Worm (Caenorhabditis elegans) whole organism, late embryonic: ENCODE measurements around the gene Y49F6B.9.

Experiments used
- T23F11.4 ChIP-seq: fragments of 200-800 bp; sonication (Bioruptor generic); optimal IDR thresholded peaks from 2 replicates; lab custom pipeline; 2018; ENCODE audit warnings: mild to moderate bottlenecking, missing genetic modification characterization, missing compliant biosample characterization
- ahr-1 ChIP-seq: sonication (generic microtip); optimal IDR thresholded peaks from 2 replicates; lab custom pipeline; 2016; ENCODE audit warnings: missing genetic modification characterization, missing compliant biosample characterization
- ceh-18 ChIP-seq: sonication (generic microtip); optimal IDR thresholded peaks from 2 replicates; lab custom pipeline; 2016; ENCODE audit warnings: missing genetic modification characterization, missing compliant biosample characterization
- ceh-19 ChIP-seq: fragments of 200-800 bp; sonication (Bioruptor generic); optimal IDR thresholded peaks from 2 replicates; lab custom pipeline; 2018; ENCODE audit warnings: mild to moderate bottlenecking, missing genetic modification characterization, missing compliant biosample characterization
- ceh-2 ChIP-seq: sonication (generic microtip); optimal IDR thresholded peaks from 2 replicates; lab custom pipeline; 2016; ENCODE audit warnings: missing genotype, missing genetic modification characterization, missing compliant biosample characterization
- ceh-22 ChIP-seq: sonication (generic microtip); optimal IDR thresholded peaks from 2 replicates; lab custom pipeline; 2017; ENCODE audit warnings: missing biosample characterization, missing genetic modification characterization
- ceh-24 ChIP-seq: sonication (generic microtip); optimal IDR thresholded peaks from 2 replicates; lab custom pipeline; 2016; ENCODE audit warnings: mild to moderate bottlenecking, missing genetic modification characterization, missing compliant biosample characterization
- ceh-34 ChIP-seq: sonication (generic microtip); optimal IDR thresholded peaks from 2 replicates; lab custom pipeline; 2016; ENCODE audit warnings: mild to moderate bottlenecking, missing genetic modification characterization, missing compliant biosample characterization
- ceh-45 ChIP-seq: fragments of 200-800 bp; sonication (Bioruptor generic); IDR thresholded peaks from 2 replicates; pipeline ENCODE4 v1.3.6; 2022; ENCODE audit warnings: missing genetic modification reagents, missing genetic modification characterization, missing compliant biosample characterization
- dmd-4 ChIP-seq: sonication (generic microtip); optimal IDR thresholded peaks from 2 replicates; lab custom pipeline; 2016; ENCODE audit warnings: borderline replicate concordance, missing genetic modification characterization, missing compliant biosample characterization
- dve-1 ChIP-seq: sonication (generic microtip); optimal IDR thresholded peaks from 2 replicates; lab custom pipeline; 2017; ENCODE audit warnings: antibody characterized with exemption, mild to moderate bottlenecking, missing genetic modification characterization, missing compliant biosample characterization
- elt-4 ChIP-seq: sonication (generic microtip); optimal IDR thresholded peaks from 2 replicates; lab custom pipeline; 2016; ENCODE audit warnings: missing genetic modification characterization, missing compliant biosample characterization
- ets-4 ChIP-seq: sonication (generic microtip); optimal IDR thresholded peaks from 2 replicates; lab custom pipeline; 2016; ENCODE audit warnings: missing genetic modification characterization, missing compliant biosample characterization
- eyg-1 ChIP-seq: sonication (generic microtip); optimal IDR thresholded peaks from 2 replicates; lab custom pipeline; 2016; ENCODE audit warnings: missing genotype, missing genetic modification characterization, missing compliant biosample characterization
- fkh-10 ChIP-seq: fragments of 150-350 bp; optimal IDR thresholded peaks from 2 replicates; lab custom pipeline; 2014; ENCODE audit warnings: missing biosample characterization, missing genetic modification reagents, missing genetic modification characterization
- fkh-6 ChIP-seq: sonication (generic microtip); optimal IDR thresholded peaks from 2 replicates; lab custom pipeline; 2016; ENCODE audit warnings: missing genetic modification characterization, missing compliant biosample characterization
- hlh-15 ChIP-seq: sonication (generic microtip); optimal IDR thresholded peaks from 2 replicates; lab custom pipeline; 2016; ENCODE audit warnings: missing genetic modification characterization, missing compliant biosample characterization
- hlh-30 ChIP-seq: sonication (generic microtip); optimal IDR thresholded peaks from 2 replicates; lab custom pipeline; 2017; ENCODE audit warnings: antibody characterized with exemption, missing genetic modification characterization, missing compliant biosample characterization; ENCODE audit not compliant: insufficient read depth
- hlh-6 ChIP-seq: sonication (generic microtip); optimal IDR thresholded peaks from 2 replicates; lab custom pipeline; 2016; ENCODE audit warnings: missing genotype, missing genetic modification characterization, missing compliant biosample characterization
- hlh-8 ChIP-seq: sonication (generic microtip); optimal IDR thresholded peaks from 2 replicates; lab custom pipeline; 2016; ENCODE audit warnings: missing genotype, missing genetic modification characterization, missing compliant biosample characterization
- lim-6 ChIP-seq: sonication (generic microtip); optimal IDR thresholded peaks from 2 replicates; lab custom pipeline; 2016; ENCODE audit warnings: missing genetic modification characterization, missing compliant biosample characterization
- madf-2 ChIP-seq: sonication (generic microtip); optimal IDR thresholded peaks from 2 replicates; lab custom pipeline; 2017; ENCODE audit warnings: missing genetic modification characterization, missing compliant biosample characterization
- mec-3 ChIP-seq: sonication (generic microtip); optimal IDR thresholded peaks from 2 replicates; lab custom pipeline; 2016; ENCODE audit warnings: borderline replicate concordance, missing genetic modification characterization, missing compliant biosample characterization
- nhr-11 ChIP-seq: fragments of 150-350 bp; optimal IDR thresholded peaks from 2 replicates; lab custom pipeline; 2014; ENCODE audit warnings: missing biosample characterization, missing genetic modification characterization
- npax-4 ChIP-seq: sonication (generic microtip); optimal IDR thresholded peaks from 2 replicates; lab custom pipeline; 2016; ENCODE audit warnings: missing genetic modification characterization, missing compliant biosample characterization
- odd-2 ChIP-seq: sonication (generic microtip); optimal IDR thresholded peaks from 2 replicates; lab custom pipeline; 2017; ENCODE audit warnings: antibody characterized with exemption, mild to moderate bottlenecking, missing genetic modification characterization, missing compliant biosample characterization
- pag-3 ChIP-seq: sonication (generic microtip); optimal IDR thresholded peaks from 2 replicates; lab custom pipeline; 2016; ENCODE audit warnings: missing compliant biosample characterization, missing genetic modification characterization, borderline replicate concordance
- pax-1 ChIP-seq: fragments of 150-350 bp; optimal IDR thresholded peaks from 2 replicates; lab custom pipeline; 2014; ENCODE audit warnings: missing biosample characterization, missing genetic modification characterization
- pros-1 ChIP-seq: fragments of 150-350 bp; optimal IDR thresholded peaks from 2 replicates; lab custom pipeline; 2014; ENCODE audit warnings: missing biosample characterization, missing genetic modification reagents, missing genetic modification characterization
- ref-2 ChIP-seq: sonication (generic microtip); optimal IDR thresholded peaks from 2 replicates; lab custom pipeline; 2016; ENCODE audit warnings: missing genetic modification characterization, missing compliant biosample characterization
- rnt-1 ChIP-seq: sonication (generic microtip); optimal IDR thresholded peaks from 2 replicates; lab custom pipeline; 2016; ENCODE audit warnings: missing genetic modification characterization, missing compliant biosample characterization
- sox-2 ChIP-seq: fragments of 200-800 bp; sonication (Bioruptor generic); IDR thresholded peaks from 2 replicates; pipeline ENCODE4 v1.3.6; 2022; ENCODE audit warnings: missing genetic modification reagents, missing genetic modification characterization, missing compliant biosample characterization
- syd-9 ChIP-seq: sonication (generic microtip); optimal IDR thresholded peaks from 2 replicates; lab custom pipeline; 2016; ENCODE audit warnings: mild to moderate bottlenecking, missing genetic modification characterization, moderate library complexity, missing compliant biosample characterization
- tbx-7 ChIP-seq: sonication (generic microtip); optimal IDR thresholded peaks from 2 replicates; lab custom pipeline; 2016; ENCODE audit warnings: missing genotype, missing genetic modification characterization, missing compliant biosample characterization
- ttx-3 ChIP-seq: sonication (generic microtip); optimal IDR thresholded peaks from 2 replicates; lab custom pipeline; 2016; ENCODE audit warnings: missing genetic modification reagents, missing genetic modification characterization, missing compliant biosample characterization
- unc-3 ChIP-seq, 2 experiments: fragments of 200-800 bp in 1 of 2; sonication (Bioruptor generic) in 1 of 2; sonication (generic microtip) in 1 of 2; conservative IDR thresholded peaks in 1 of 2; optimal IDR thresholded peaks in 1 of 2; 2 replicates each; pipeline versions ENCODE4 v1.3.6 to Lab custom; 2016 to 2022; ENCODE audit warnings: missing compliant biosample characterization in 2 of 2, missing genetic modification characterization in 2 of 2, missing genetic modification reagents in 1 of 2
- unc-42 ChIP-seq: sonication (generic microtip); optimal IDR thresholded peaks from 2 replicates; lab custom pipeline; 2016; ENCODE audit warnings: missing genotype, missing genetic modification characterization, missing compliant biosample characterization
- unc-55 ChIP-seq: sonication (generic microtip); optimal IDR thresholded peaks from 2 replicates; lab custom pipeline; 2017; ENCODE audit warnings: missing biosample characterization, missing genetic modification reagents, missing genetic modification characterization
- unc-86 ChIP-seq: sonication (generic microtip); optimal IDR thresholded peaks from 2 replicates; lab custom pipeline; 2016; ENCODE audit warnings: missing genetic modification characterization, missing compliant biosample characterization
- zip-5 ChIP-seq: sonication (generic microtip); optimal IDR thresholded peaks from 2 replicates; lab custom pipeline; 2016; ENCODE audit warnings: missing genetic modification characterization, missing compliant biosample characterization

Y49F6B.9 gene

ce11 chrII:3472817-3473216 lies 26.4 kb downstream of the Y49F6B.9 start, which contains the start of gene Y49F6B.6:
Gene Y49F6B.6, plus strand, starts transcription at chrII:3473117.
- TF ChIP-seq unc-86 (tag; lab: Kevin White, UChicago), result no peak
- TF ChIP-seq hlh-15, result no peak
- TF ChIP-seq ttx-3 (tag; lab: Kevin White, UChicago), result no peak
- TF ChIP-seq npax-4, result no peak
- TF ChIP-seq madf-2, result no peak
- TF ChIP-seq dve-1, result no peak
- no peak for TF ChIP-seq unc-42 (tag; lab: Kevin White, UChicago)
- TF ChIP-seq hlh-8 (tag; lab: Kevin White, UChicago), result no peak
- no peak for TF ChIP-seq hlh-30
- TF ChIP-seq ets-4, result no peak
- TF ChIP-seq, all 69 proteins: peak for 0

ce11 chrII:3472316-3472715 lies 26.9 kb downstream of the Y49F6B.9 start, which contains the start of gene Y49F6B.12:
Gene Y49F6B.12, minus strand, starts transcription at chrII:3472416.
- TF ChIP-seq hlh-8 (tag; lab: Kevin White, UChicago) (no peak), hlh-6 (no peak), dmd-4 (tag; lab: Kevin White, UChicago) (no peak), sox-2 (GFP tag; lab: Robert Waterston, UW) (no peak), syd-9 (tag; lab: Kevin White, UChicago) (no peak), ahr-1 (no peak), ref-2 (tag; lab: Kevin White, UChicago) (no peak), rnt-1 (tag; lab: Kevin White, UChicago) (no peak), elt-4 (tag; lab: Kevin White, UChicago) (no peak), mec-3 (no peak), unc-55 (no peak), lim-6 (tag; lab: Kevin White, UChicago) (no peak)

- TF ChIP-seq elt-4 (tag; lab: Kevin White, UChicago) (no peak), hlh-15 (no peak), odd-2 (tag; lab: Kevin White, UChicago) (no peak), unc-3 (GFP tag; conservative IDR thresholded peaks at IDR 0.05; lab: Robert Waterston, UW) (no peak), unc-3 (tag; optimal IDR thresholded peaks at IDR 0.05; lab: Kevin White, UChicago) (no peak), ceh-19 (GFP tag; lab: Kevin White, UChicago) (no peak), fkh-6 (tag; lab: Kevin White, UChicago) (no peak), pax-1 (tag; lab: Kevin White, UChicago) (no peak), pag-3 (tag; lab: Kevin White, UChicago) (no peak), pros-1 (no peak), ceh-18 (tag; lab: Kevin White, UChicago) (no peak), ceh-2 (tag; lab: Kevin White, UChicago) (no peak), eyg-1 (no peak), zip-5 (tag; lab: Kevin White, UChicago) (no peak), hlh-8 (tag; lab: Kevin White, UChicago) (no peak), ceh-24 (tag; lab: Kevin White, UChicago) (no peak), fkh-10 (GFP tag; lab: Kevin White, UChicago) (no peak)
Measured at ce11 chrII:3471603-3472002, 27.6 kb downstream of the Y49F6B.9 start, which contains the start of gene Y49F6B.13. Gene Y49F6B.13, minus strand, starts transcription at chrII:3471703.

- TF ChIP-seq ceh-22 (tag; lab: Kevin White, UChicago) (no peak), hlh-8 (tag; lab: Kevin White, UChicago) (no peak), tbx-7 (no peak), odd-2 (tag; lab: Kevin White, UChicago) (no peak), T23F11.4 (GFP tag; lab: Kevin White, UChicago) (no peak), ceh-2 (tag; lab: Kevin White, UChicago) (no peak), npax-4 (no peak), ceh-45 (no peak), lim-6 (tag; lab: Kevin White, UChicago) (no peak), nhr-11 (no peak), ceh-34 (tag; lab: Kevin White, UChicago) (no peak), fkh-10 (GFP tag; lab: Kevin White, UChicago) (no peak), zip-5 (tag; lab: Kevin White, UChicago) (no peak), mec-3 (no peak), ceh-24 (tag; lab: Kevin White, UChicago) (no peak)
Measured at ce11 chrII:3470549-3470948, 28.6 kb downstream of the Y49F6B.9 start, which contains the start of gene Y49F6B.20. Gene Y49F6B.20, minus strand, starts transcription at chrII:3470649.
